Worm (Caenorhabditis elegans) whole organism, L1 larva: ENCODE measurements around the gene jamp-1.

Source experiments
- C04F5.9 ChIP-seq: sonication (generic microtip); optimal IDR thresholded peaks from 2 replicates; lab custom pipeline; 2016; ENCODE audit warnings: missing genetic modification characterization, missing compliant biosample characterization
- F16B12.6 ChIP-seq: fragments of 150-350 bp; optimal IDR thresholded peaks from 2 replicates; lab custom pipeline; 2014; ENCODE audit warnings: missing biosample characterization, missing genetic modification characterization
- Y116A8C.19 ChIP-seq: sonication (generic microtip); optimal IDR thresholded peaks from 2 replicates; lab custom pipeline; 2016; ENCODE audit warnings: missing compliant biosample characterization, missing genetic modification characterization, borderline replicate concordance
- aha-1 ChIP-seq: fragments of 150-350 bp; optimal IDR thresholded peaks from 2 replicates; lab custom pipeline; 2014; ENCODE audit warnings: missing biosample characterization, missing genetic modification characterization
- alr-1 ChIP-seq: fragments of 200-800 bp; sonication (Bioruptor generic); optimal IDR thresholded peaks from 2 replicates; lab custom pipeline; 2018; ENCODE audit warnings: borderline replicate concordance, mild to moderate bottlenecking, missing genetic modification characterization, missing compliant biosample characterization
- aly-2 ChIP-seq: fragments of 150-350 bp; optimal IDR thresholded peaks from 2 replicates; lab custom pipeline; 2014; ENCODE audit warnings: missing biosample characterization, missing genetic modification characterization
- ama-1 ChIP-seq: fragments of 150-350 bp; optimal IDR thresholded peaks from 2 replicates; lab custom pipeline; 2014
- ceh-63 ChIP-seq: fragments of 200-800 bp; sonication (Bioruptor generic); optimal IDR thresholded peaks from 2 replicates; lab custom pipeline; 2018; ENCODE audit warnings: mild to moderate bottlenecking, missing genetic modification characterization, missing compliant biosample characterization
- ceh-8 ChIP-seq: fragments of 200-800 bp; sonication (Bioruptor generic); optimal IDR thresholded peaks from 2 replicates; lab custom pipeline; 2018; ENCODE audit warnings: mild to moderate bottlenecking, missing genetic modification characterization, moderate library complexity, missing compliant biosample characterization
- ceh-90 ChIP-seq: sonication (generic microtip); optimal IDR thresholded peaks from 2 replicates; lab custom pipeline; 2016; ENCODE audit warnings: missing genetic modification characterization, missing compliant biosample characterization
- dpl-1 ChIP-seq, 3 experiments: fragments of 150-350 bp in 2 of 3; sonication (generic microtip) in 1 of 3; optimal IDR thresholded peaks; 2 replicates each; lab custom pipeline; 2014 to 2017; ENCODE audit warnings: missing biosample characterization in 3 of 3, missing genetic modification characterization in 3 of 3, missing genetic modification reagents in 3 of 3
- dsc-1 ChIP-seq: sonication (generic microtip); optimal IDR thresholded peaks from 2 replicates; lab custom pipeline; 2016; ENCODE audit warnings: mild to moderate bottlenecking, missing genetic modification characterization, missing compliant biosample characterization
- efl-1 ChIP-seq, 4 experiments: fragments of 150-350 bp; optimal IDR thresholded peaks in 3 of 4; peaks in 1 of 4; 1 replicate in 1 of 4; 2 replicates in 3 of 4; lab custom pipeline; 2014; ENCODE audit warnings: missing biosample characterization in 2 of 4, missing genetic modification characterization in 2 of 4, missing genetic modification reagents in 2 of 4
- egl-27 ChIP-seq, 2 experiments: fragments of 150-350 bp in 1 of 2; sonication (generic microtip); optimal IDR thresholded peaks; 3 replicates each; lab custom pipeline; 2017 to 2018; ENCODE audit warnings: missing biosample characterization in 2 of 2, missing genetic modification characterization in 2 of 2, missing genetic modification reagents in 2 of 2
- elt-2 ChIP-seq: sonication (generic microtip); optimal IDR thresholded peaks from 2 replicates; lab custom pipeline; 2016; ENCODE audit warnings: missing genetic modification characterization, mild to moderate bottlenecking, inconsistent platforms, missing compliant biosample characterization, missing genetic modification reagents
- ets-5 ChIP-seq: fragments of 200-800 bp; sonication (Bioruptor generic); IDR thresholded peaks from 2 replicates; pipeline ENCODE4 v1.3.6; 2022; ENCODE audit warnings: missing genetic modification characterization, missing compliant biosample characterization
- fkh-8 ChIP-seq: sonication (generic microtip); optimal IDR thresholded peaks from 2 replicates; lab custom pipeline; 2016; ENCODE audit warnings: mild to moderate bottlenecking, missing genetic modification characterization, missing compliant biosample characterization
- fos-1 ChIP-seq: fragments of 150-350 bp; optimal IDR thresholded peaks from 2 replicates; lab custom pipeline; 2014; ENCODE audit warnings: missing biosample characterization, missing genetic modification characterization
- grh-1 ChIP-seq: fragments of 200-800 bp; sonication (Bioruptor generic); IDR thresholded peaks from 2 replicates; pipeline ENCODE4 v1.3.6; 2022; ENCODE audit warnings: missing genetic modification reagents, missing genetic modification characterization, missing compliant biosample characterization
- isw-1 ChIP-seq: fragments of 200-800 bp; sonication (Bioruptor generic); IDR thresholded peaks from 2 replicates; pipeline ENCODE4 v1.3.6; 2022; ENCODE audit warnings: missing genetic modification characterization, missing compliant biosample characterization
- lin-13 ChIP-seq: fragments of 150-350 bp; optimal IDR thresholded peaks from 2 replicates; lab custom pipeline; 2014; ENCODE audit warnings: missing biosample characterization, missing genetic modification reagents, missing genetic modification characterization
- lin-14 ChIP-seq: fragments of 200-800 bp; sonication (Bioruptor generic); optimal IDR thresholded peaks from 2 replicates; lab custom pipeline; 2018; ENCODE audit warnings: mild to moderate bottlenecking, missing genetic modification characterization, moderate library complexity, missing compliant biosample characterization
- lin-15B ChIP-seq: fragments of 150-350 bp; sonication (generic microtip); optimal IDR thresholded peaks from 3 replicates; lab custom pipeline; 2014; ENCODE audit warnings: missing biosample characterization, missing genetic modification characterization
- lin-35 ChIP-seq, 2 experiments: fragments of 150-350 bp; optimal IDR thresholded peaks; 2 replicates each; lab custom pipeline; 2014; ENCODE audit warnings: missing biosample characterization in 2 of 2, missing genetic modification characterization in 2 of 2, missing genetic modification reagents in 2 of 2
- mab-9 ChIP-seq: fragments of 200-800 bp; sonication (Bioruptor generic); IDR thresholded peaks from 2 replicates; pipeline ENCODE4 v1.3.6; 2022; ENCODE audit warnings: missing genetic modification reagents, missing genetic modification characterization, missing compliant biosample characterization
- mef-2 ChIP-seq: fragments of 150-350 bp; optimal IDR thresholded peaks from 2 replicates; lab custom pipeline; 2014; ENCODE audit warnings: missing biosample characterization, missing genetic modification characterization
- mep-1 ChIP-seq: fragments of 150-350 bp; optimal IDR thresholded peaks from 2 replicates; lab custom pipeline; 2014; ENCODE audit warnings: missing biosample characterization, missing genetic modification characterization
- nhr-11 ChIP-seq: fragments of 150-350 bp; optimal IDR thresholded peaks from 2 replicates; lab custom pipeline; 2014; ENCODE audit warnings: missing biosample characterization, missing genetic modification characterization
- nhr-12 ChIP-seq: sonication (generic microtip); optimal IDR thresholded peaks from 2 replicates; lab custom pipeline; 2017; ENCODE audit warnings: missing biosample characterization, missing genetic modification characterization
- nhr-19 ChIP-seq: fragments of 200-800 bp; sonication (Bioruptor generic); conservative IDR thresholded peaks from 2 replicates; pipeline ENCODE4 v1.3.6; 2022; ENCODE audit warnings: missing genetic modification characterization, missing compliant biosample characterization
- nhr-20 ChIP-seq: sonication (generic microtip); optimal IDR thresholded peaks from 2 replicates; lab custom pipeline; 2016; ENCODE audit warnings: mild to moderate bottlenecking, missing genetic modification characterization, missing compliant biosample characterization
- nhr-28 ChIP-seq: fragments of 150-350 bp; optimal IDR thresholded peaks from 2 replicates; lab custom pipeline; 2014; ENCODE audit warnings: missing biosample characterization, missing genetic modification characterization
- nhr-47 ChIP-seq: sonication (generic microtip); optimal IDR thresholded peaks from 2 replicates; lab custom pipeline; 2016; ENCODE audit warnings: mild to moderate bottlenecking, missing genetic modification characterization, moderate library complexity, missing compliant biosample characterization
- nhr-71 ChIP-seq: sonication (generic microtip); optimal IDR thresholded peaks from 2 replicates; lab custom pipeline; 2016; ENCODE audit warnings: mild to moderate bottlenecking, missing genetic modification characterization, moderate library complexity, missing compliant biosample characterization
- nhr-76 ChIP-seq: sonication (generic microtip); optimal IDR thresholded peaks from 2 replicates; lab custom pipeline; 2017; ENCODE audit warnings: missing biosample characterization, missing genetic modification characterization
- nhr-77 ChIP-seq: fragments of 150-350 bp; optimal IDR thresholded peaks from 2 replicates; lab custom pipeline; 2014; ENCODE audit warnings: missing biosample characterization, missing genetic modification characterization
- pag-3 ChIP-seq: sonication (generic microtip); optimal IDR thresholded peaks from 2 replicates; lab custom pipeline; 2017; ENCODE audit warnings: missing genetic modification characterization, mild to moderate bottlenecking, missing compliant biosample characterization, antibody characterized with exemption, borderline replicate concordance; ENCODE audit not compliant: insufficient read depth
- rnt-1 ChIP-seq: sonication (generic microtip); optimal IDR thresholded peaks from 2 replicates; lab custom pipeline; 2016; ENCODE audit warnings: mild to moderate bottlenecking, missing genetic modification characterization, moderate library complexity, missing compliant biosample characterization
- snpc-4 ChIP-seq: fragments of 150-350 bp; optimal IDR thresholded peaks from 2 replicates; lab custom pipeline; 2014; ENCODE audit warnings: missing biosample characterization, missing genetic modification characterization
- snu-23 ChIP-seq: sonication (generic microtip); optimal IDR thresholded peaks from 2 replicates; lab custom pipeline; 2016; ENCODE audit warnings: missing genetic modification characterization, missing compliant biosample characterization
- sox-4 ChIP-seq: sonication (generic microtip); optimal IDR thresholded peaks from 2 replicates; lab custom pipeline; 2016; ENCODE audit warnings: missing genetic modification characterization, missing compliant biosample characterization
- sptf-1 ChIP-seq: fragments of 150-350 bp; optimal IDR thresholded peaks from 2 replicates; lab custom pipeline; 2014; ENCODE audit warnings: missing biosample characterization, missing genetic modification characterization
- sup-37 ChIP-seq: fragments of 200-800 bp; sonication (Bioruptor generic); optimal IDR thresholded peaks from 2 replicates; lab custom pipeline; 2018; ENCODE audit warnings: mild to moderate bottlenecking, missing genetic modification characterization, missing compliant biosample characterization
- swsn-7 ChIP-seq: sonication (generic microtip); optimal IDR thresholded peaks from 2 replicates; lab custom pipeline; 2016; ENCODE audit warnings: missing genetic modification characterization, missing compliant biosample characterization
- tbx-2 ChIP-seq: sonication (generic microtip); optimal IDR thresholded peaks from 2 replicates; lab custom pipeline; 2016; ENCODE audit warnings: missing genetic modification characterization, missing compliant biosample characterization
- unc-130 ChIP-seq: fragments of 150-350 bp; optimal IDR thresholded peaks from 2 replicates; lab custom pipeline; 2017; ENCODE audit warnings: missing biosample characterization, missing genetic modification characterization, inconsistent platforms
- unc-30 ChIP-seq: sonication (generic microtip); optimal IDR thresholded peaks from 2 replicates; lab custom pipeline; 2017; ENCODE audit warnings: missing biosample characterization, missing genetic modification characterization
- unc-62 ChIP-seq: fragments of 150-350 bp; optimal IDR thresholded peaks from 2 replicates; lab custom pipeline; 2014; ENCODE audit warnings: missing biosample characterization, missing genetic modification reagents, missing genetic modification characterization
- xbp-1 ChIP-seq: sonication (generic microtip); optimal IDR thresholded peaks from 2 replicates; lab custom pipeline; 2016; ENCODE audit warnings: missing genetic modification characterization, missing compliant biosample characterization
- ztf-4 ChIP-seq: fragments of 150-350 bp; optimal IDR thresholded peaks from 2 replicates; lab custom pipeline; 2014; ENCODE audit warnings: missing biosample characterization, missing genetic modification characterization

jamp-1 gene

ce11 chrV:6051159-6051558 lies at the start of gene jamp-1:
Gene jamp-1, minus strand, starts transcription at chrV:6051259.
- TF ChIP-seq alr-1 (tag; lab: Kevin White, UChicago) (no peak), nhr-19 (GFP tag; lab: Robert Waterston, UW) (no peak)

ce11 chrV:6100492-6101004 lies 49.5 kb upstream of the jamp-1 start, which contains the start of gene crt-1:
Gene crt-1, minus strand, starts transcription at chrV:6100542.
- TF ChIP-seq unc-130, result peak; percentile 74
- peak; percentile 63 for TF ChIP-seq snpc-4 (tag; lab: Kevin White, UChicago)
- peak; percentile 97 for TF ChIP-seq nhr-20 (tag; lab: Kevin White, UChicago)
- peak; percentile 30 for TF ChIP-seq ceh-90
- peak; percentile 97 for TF ChIP-seq grh-1 (GFP tag; lab: Robert Waterston, UW)
- peak; percentile 78 for TF ChIP-seq nhr-11 (tag; lab: Kevin White, UChicago)
- TF ChIP-seq nhr-71, result peak; percentile 99
- TF ChIP-seq swsn-7 (tag; lab: Kevin White, UChicago), result peak; percentile 96
- TF ChIP-seq fkh-8 (tag; lab: Kevin White, UChicago), result peak; percentile 96
- TF ChIP-seq snu-23, result peak; percentile 96
- peak; percentile 88 for TF ChIP-seq lin-35 (GFP tag; optimal IDR thresholded peaks at IDR 0.05; lab: Kevin White, UChicago)
- TF ChIP-seq nhr-47 (tag; lab: Kevin White, UChicago), result peak; percentile 97
- TF ChIP-seq aly-2 (tag; lab: Kevin White, UChicago), result peak; percentile 52
- peak; percentile 67 for TF ChIP-seq mef-2
- TF ChIP-seq mab-9 (GFP tag; lab: Robert Waterston, UW), result peak; percentile 85
- peak; percentile 62 for TF ChIP-seq F16B12.6 (tag; lab: Kevin White, UChicago)
- TF ChIP-seq sup-37 (GFP tag; lab: Kevin White, UChicago), result peak; percentile 95
- peak; percentile 93 for TF ChIP-seq elt-2 (tag; lab: Kevin White, UChicago)
- peak; percentile 42 for TF ChIP-seq ztf-4 (tag; lab: Kevin White, UChicago)
- TF ChIP-seq nhr-12 (tag; lab: Kevin White, UChicago), result no peak
- TF ChIP-seq lin-14 (GFP tag; lab: Kevin White, UChicago), result peak; percentile 98
- TF ChIP-seq xbp-1 (tag; lab: Kevin White, UChicago), result peak; percentile 100
- peak; percentile 88 for TF ChIP-seq ceh-8 (GFP tag; lab: Kevin White, UChicago)
- TF ChIP-seq dpl-1 (GFP tag; optimal IDR thresholded peaks at IDR 0.05; lab: Kevin White, UChicago), result peak; percentile 79 to 83 (median 82)
- TF ChIP-seq lin-15B (tag; lab: Kevin White, UChicago), result peak; percentile 89
- TF ChIP-seq lin-13 (GFP tag; lab: Kevin White, UChicago), result peak; percentile 95
- TF ChIP-seq rnt-1 (tag; lab: Kevin White, UChicago), result peak; percentile 94
- TF ChIP-seq nhr-28 (tag; lab: Kevin White, UChicago), result no peak
- TF ChIP-seq pag-3 (tag; lab: Kevin White, UChicago), result no peak
- TF ChIP-seq alr-1 (tag; lab: Kevin White, UChicago), result no peak
- no peak for TF ChIP-seq Y116A8C.19 (tag; lab: Kevin White, UChicago)
- TF ChIP-seq dsc-1 (tag; lab: Kevin White, UChicago), result peak; percentile 94
- peak; percentile 53 for TF ChIP-seq ama-1
- peak; percentile 72 for TF ChIP-seq fos-1
- peak; percentile 80 for TF ChIP-seq sox-4 (tag; lab: Kevin White, UChicago)
- TF ChIP-seq mep-1 (tag; lab: Kevin White, UChicago), result peak; percentile 81
- peak; percentile 95 for TF ChIP-seq isw-1 (GFP tag; lab: Robert Waterston, UW)
- TF ChIP-seq nhr-77 (tag; lab: Kevin White, UChicago), result peak; percentile 92
- no peak for TF ChIP-seq sptf-1 (tag; lab: Kevin White, UChicago)
- TF ChIP-seq ceh-63 (GFP tag; lab: Kevin White, UChicago), result no peak
- peak; percentile 96 for TF ChIP-seq tbx-2 (tag; lab: Kevin White, UChicago)
- no peak for TF ChIP-seq unc-30 (tag; lab: Kevin White, UChicago)
- no peak for TF ChIP-seq unc-62
- peak; percentile 71 for TF ChIP-seq nhr-76 (tag; lab: Kevin White, UChicago)
- TF ChIP-seq egl-27 (tag; optimal IDR thresholded peaks at IDR 0.05; lab: Kevin White, UChicago), result peak; percentile 26 to 73
- TF ChIP-seq ets-5 (GFP tag; lab: Robert Waterston, UW), result no peak
- TF ChIP-seq aha-1 (tag; lab: Kevin White, UChicago), result peak; percentile 44
- TF ChIP-seq efl-1 (optimal IDR thresholded peaks at IDR 0.05; lab: Kevin White, UChicago), result peak; percentile 88 to 89
- peak; percentile 78 to 98 for TF ChIP-seq efl-1 (GFP tag; optimal IDR thresholded peaks at IDR 0.05 in 1 of 2; lab: Kevin White, UChicago)
- TF ChIP-seq C04F5.9 (tag; lab: Kevin White, UChicago), result peak; percentile 63
